Worm (Caenorhabditis elegans) whole organism, L4/young adult: Measurements from ENCODE around the gene col-42.
A peak's percentile ranks its signal among the peaks of the same experiment; 100 is the strongest.

Experiments used
- W03F9.2 ChIP-seq: fragments of 150-350 bp; optimal IDR thresholded peaks from 2 replicates; lab custom pipeline; 2014; ENCODE audit warnings: missing biosample characterization, missing genetic modification characterization
- him-1 ChIP-seq: sonication (generic microtip); optimal IDR thresholded peaks from 2 replicates; lab custom pipeline; 2016; ENCODE audit warnings: missing genotype, missing genetic modification reagents, missing genetic modification characterization, missing compliant biosample characterization

DNA sequence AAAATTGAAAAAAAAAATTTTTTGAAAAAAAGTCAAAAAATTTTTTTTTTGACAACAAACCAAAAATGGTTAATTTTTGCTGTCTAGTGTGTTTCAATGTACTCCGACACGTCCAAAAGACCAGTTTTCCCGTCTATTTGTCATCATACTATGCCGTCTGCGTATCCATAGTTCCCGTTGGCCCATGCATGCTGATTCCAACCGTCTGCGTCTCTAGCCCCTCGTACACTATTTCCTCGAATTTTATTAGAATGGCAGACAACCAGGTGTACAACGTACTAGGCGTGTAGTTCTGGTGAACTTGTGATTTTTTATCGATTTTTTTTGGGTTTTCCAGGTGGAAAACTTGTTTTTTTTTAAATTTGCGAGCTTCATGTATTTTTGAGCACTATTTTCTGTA is 23.8 kb upstream of the col-42 start:
- TF ChIP-seq him-1 (tag; lab: Kevin White, UChicago) (no peak), W03F9.2 (tag; lab: Kevin White, UChicago) (peak; percentile 30)
